Worm (Caenorhabditis elegans) whole organism, early embryonic: ENCODE results near the gene C06E4.6.

Experiments used
- B0310.2 ChIP-seq: sonication (generic microtip); optimal IDR thresholded peaks from 2 replicates; lab custom pipeline; 2016; ENCODE audit warnings: mild to moderate bottlenecking, missing genetic modification characterization, missing compliant biosample characterization
- F13C5.2 ChIP-seq: sonication (generic microtip); optimal IDR thresholded peaks from 2 replicates; lab custom pipeline; 2017; ENCODE audit warnings: mild to moderate bottlenecking, missing genetic modification characterization, inconsistent platforms, missing compliant biosample characterization
- aly-1 ChIP-seq: sonication (generic microtip); optimal IDR thresholded peaks from 2 replicates; lab custom pipeline; 2016; ENCODE audit warnings: missing genetic modification characterization, missing compliant biosample characterization
- ama-1 ChIP-seq: fragments of 150-350 bp; optimal IDR thresholded peaks from 2 replicates; lab custom pipeline; 2014
- ceh-13 ChIP-seq: fragments of 200-800 bp; sonication (Bioruptor generic); optimal IDR thresholded peaks from 2 replicates; lab custom pipeline; 2018; ENCODE audit warnings: mild to moderate bottlenecking, missing genetic modification characterization, missing compliant biosample characterization
- ceh-36 ChIP-seq: sonication (generic microtip); optimal IDR thresholded peaks from 2 replicates; lab custom pipeline; 2016; ENCODE audit warnings: missing genetic modification characterization, inconsistent platforms, missing compliant biosample characterization
- ets-7 ChIP-seq: sonication (generic microtip); optimal IDR thresholded peaks from 2 replicates; lab custom pipeline; 2016; ENCODE audit warnings: missing genotype, missing genetic modification characterization, missing compliant biosample characterization
- flt-1 ChIP-seq: fragments of 200-800 bp; sonication (Bioruptor generic); IDR thresholded peaks from 2 replicates; pipeline ENCODE4 v1.3.6; 2022; ENCODE audit warnings: missing genetic modification characterization, missing compliant biosample characterization
- hmbx-1 ChIP-seq: sonication (generic microtip); optimal IDR thresholded peaks from 2 replicates; lab custom pipeline; 2016; ENCODE audit warnings: mild to moderate bottlenecking, missing genetic modification characterization, missing compliant biosample characterization
- hmg-4 ChIP-seq: fragments of 200-800 bp; sonication (Bioruptor generic); optimal IDR thresholded peaks from 2 replicates; lab custom pipeline; 2018; ENCODE audit warnings: mild to moderate bottlenecking, missing genetic modification characterization, missing compliant biosample characterization
- hnd-1 ChIP-seq: sonication (generic microtip); optimal IDR thresholded peaks from 2 replicates; lab custom pipeline; 2016; ENCODE audit warnings: missing genetic modification characterization, missing compliant biosample characterization
- pes-1 ChIP-seq: fragments of 200-800 bp; sonication (Bioruptor generic); IDR thresholded peaks from 2 replicates; pipeline ENCODE4 v1.3.6; 2022; ENCODE audit warnings: missing genetic modification reagents, missing genetic modification characterization, missing compliant biosample characterization
- scrt-1 ChIP-seq: fragments of 200-800 bp; sonication (Bioruptor generic); IDR thresholded peaks from 2 replicates; pipeline ENCODE4 v1.3.6; 2022; ENCODE audit warnings: missing genetic modification characterization, missing compliant biosample characterization
- sea-1 ChIP-seq: fragments of 200-800 bp; sonication (Bioruptor generic); conservative IDR thresholded peaks from 2 replicates; pipeline ENCODE4 v1.3.6; 2022; ENCODE audit warnings: missing genetic modification characterization, missing compliant biosample characterization
- tbx-11 ChIP-seq: fragments of 200-800 bp; sonication (Bioruptor generic); IDR thresholded peaks from 2 replicates; pipeline ENCODE4 v1.3.6; 2022; ENCODE audit warnings: missing genetic modification characterization, missing compliant biosample characterization
- tbx-37 ChIP-seq: fragments of 200-800 bp; sonication (Bioruptor generic); conservative IDR thresholded peaks from 2 replicates; pipeline ENCODE4 v1.3.6; 2022; ENCODE audit warnings: missing genetic modification reagents, missing genetic modification characterization, missing compliant biosample characterization
- tra-4 ChIP-seq: sonication (generic microtip); optimal IDR thresholded peaks from 2 replicates; lab custom pipeline; 2017; ENCODE audit warnings: missing genetic modification characterization, missing compliant biosample characterization

The C06E4.6 gene

ce11 chrIV:7236248-7236772, 21.8 kb downstream of the C06E4.6 start:
- TF ChIP-seq hmbx-1 (tag; lab: Kevin White, UChicago) (no peak), B0310.2 (tag; lab: Kevin White, UChicago) (no peak), tbx-11 (GFP tag; lab: Robert Waterston, UW) (no peak), hnd-1 (tag; lab: Kevin White, UChicago) (no peak), F13C5.2 (tag; lab: Kevin White, UChicago) (no peak), aly-1 (tag; lab: Kevin White, UChicago) (no peak), tbx-37 (GFP tag; lab: Robert Waterston, UW) (no peak), ceh-36 (no peak), ama-1 (lab: Kevin White, UChicago) (no peak), scrt-1 (no peak), tra-4 (no peak), hmg-4 (GFP tag; lab: Kevin White, UChicago) (no peak), ceh-13 (GFP tag; lab: Kevin White, UChicago) (no peak), pes-1 (GFP tag; lab: Robert Waterston, UW) (no peak), ets-7 (no peak), flt-1 (GFP tag; lab: Robert Waterston, UW) (no peak), sea-1 (GFP tag; lab: Robert Waterston, UW) (no peak)

ce11 chrIV:7235382-7235917, 22.7 kb downstream of the C06E4.6 start:
- TF ChIP-seq scrt-1 (no peak), ets-7 (no peak), F13C5.2 (tag; lab: Kevin White, UChicago) (peak; percentile 74), tbx-11 (GFP tag; lab: Robert Waterston, UW) (peak; percentile 45; the same call in 1 of the 2 replicates), hmg-4 (GFP tag; lab: Kevin White, UChicago) (peak; percentile 73), B0310.2 (tag; lab: Kevin White, UChicago) (no peak), sea-1 (GFP tag; lab: Robert Waterston, UW) (0 out of 2 replicates have a peak, but pooled peaks have one; percentile 7)

ce11 chrIV:7234623-7235022, 23.5 kb downstream of the C06E4.6 start:
- TF ChIP-seq tbx-37 (GFP tag; lab: Robert Waterston, UW), result no peak

- no peak for TF ChIP-seq sea-1 (GFP tag; lab: Robert Waterston, UW)
- no peak for TF ChIP-seq ets-7
- no peak for TF ChIP-seq hnd-1 (tag; lab: Kevin White, UChicago)
- TF ChIP-seq ama-1 (lab: Kevin White, UChicago), result no peak
- TF ChIP-seq hmbx-1 (tag; lab: Kevin White, UChicago), result no peak
- TF ChIP-seq hmg-4 (GFP tag; lab: Kevin White, UChicago), result no peak
- TF ChIP-seq tbx-11 (GFP tag; lab: Robert Waterston, UW), result no peak
- no peak for TF ChIP-seq ceh-36
- TF ChIP-seq tbx-37 (GFP tag; lab: Robert Waterston, UW), result no peak
- no peak for TF ChIP-seq B0310.2 (tag; lab: Kevin White, UChicago)
- TF ChIP-seq tra-4, result no peak
- no peak for TF ChIP-seq ceh-13 (GFP tag; lab: Kevin White, UChicago)
- no peak for TF ChIP-seq scrt-1
- TF ChIP-seq aly-1 (tag; lab: Kevin White, UChicago), result no peak
- no peak for TF ChIP-seq pes-1 (GFP tag; lab: Robert Waterston, UW)
- TF ChIP-seq F13C5.2 (tag; lab: Kevin White, UChicago), result no peak
- TF ChIP-seq flt-1 (GFP tag; lab: Robert Waterston, UW), result no peak
Measured at ce11 chrIV:7233566-7234014, 24.5 kb downstream of the C06E4.6 start.

ce11 chrIV:7230935-7231334, 27.2 kb downstream of the C06E4.6 start, which contains the start of gene D2024.4:
D2024.4 (plus strand) TSS chrIV:7231235.
- TF ChIP-seq hmg-4 (GFP tag; lab: Kevin White, UChicago), result no peak
- TF ChIP-seq sea-1 (GFP tag; lab: Robert Waterston, UW), result no peak
- no peak for TF ChIP-seq F13C5.2 (tag; lab: Kevin White, UChicago)
- no peak for TF ChIP-seq ceh-36
- no peak for TF ChIP-seq aly-1 (tag; lab: Kevin White, UChicago)
- TF ChIP-seq tbx-37 (GFP tag; lab: Robert Waterston, UW), result no peak
- TF ChIP-seq tbx-11 (GFP tag; lab: Robert Waterston, UW), result no peak
- TF ChIP-seq ets-7, result no peak
- TF ChIP-seq ama-1 (lab: Kevin White, UChicago), result no peak

ce11 chrIV:7230198-7230597, 27.9 kb downstream of the C06E4.6 start, which contains the start of gene cap-1:
cap-1 (minus strand) TSS chrIV:7230223.
- no peak for TF ChIP-seq ceh-13 (GFP tag; lab: Kevin White, UChicago)
- no peak for TF ChIP-seq hnd-1 (tag; lab: Kevin White, UChicago)
- peak; percentile 44; the same call in 1 of the 2 replicates for TF ChIP-seq tbx-37 (GFP tag; lab: Robert Waterston, UW)
- TF ChIP-seq sea-1 (GFP tag; lab: Robert Waterston, UW), result no peak
- TF ChIP-seq tbx-11 (GFP tag; lab: Robert Waterston, UW), result no peak
- no peak for TF ChIP-seq scrt-1
- TF ChIP-seq aly-1 (tag; lab: Kevin White, UChicago), result no peak
- no peak for TF ChIP-seq ama-1 (lab: Kevin White, UChicago)
- peak; percentile 36 for TF ChIP-seq F13C5.2 (tag; lab: Kevin White, UChicago)
- TF ChIP-seq B0310.2 (tag; lab: Kevin White, UChicago), result no peak
- TF ChIP-seq hmbx-1 (tag; lab: Kevin White, UChicago), result no peak

ce11 chrIV:7228208-7228607, 29.9 kb downstream of the C06E4.6 start, which contains the start of gene D2024.5:
D2024.5 (minus strand) TSS chrIV:7228308.
- TF ChIP-seq tbx-37 (GFP tag; lab: Robert Waterston, UW), result no peak
- TF ChIP-seq B0310.2 (tag; lab: Kevin White, UChicago), result no peak
- no peak for TF ChIP-seq hmbx-1 (tag; lab: Kevin White, UChicago)
- TF ChIP-seq ceh-13 (GFP tag; lab: Kevin White, UChicago), result no peak
